Fruit fly (Drosophila melanogaster) whole organism, embryonic: ENCODE measurements around the gene CG15517.
A peak's percentile ranks its signal among the peaks of the same experiment; 100 is the strongest.

Source experiments
- Antp ChIP-seq: fragments of 200-800 bp; sonication (Bioruptor generic); optimal IDR thresholded peaks from 3 replicates; lab custom pipeline; 2016; ENCODE audit warnings: missing biosample characterization, missing genetic modification characterization
- CG10267 ChIP-seq: fragments of 200-800 bp; sonication (Bioruptor generic); optimal IDR thresholded peaks from 2 replicates; lab custom pipeline; 2018; ENCODE audit warnings: missing biosample characterization, mild to moderate bottlenecking, missing genetic modification characterization, moderate library complexity
- CG10431 ChIP-seq: fragments of 200-800 bp; sonication (Bioruptor generic); optimal IDR thresholded peaks from 3 replicates; lab custom pipeline; 2018; ENCODE audit warnings: missing biosample characterization, mild to moderate bottlenecking, missing genetic modification characterization
- CG10979 ChIP-seq: fragments of 200-800 bp; sonication (Bioruptor generic); optimal IDR thresholded peaks from 2 replicates; lab custom pipeline; 2018; ENCODE audit warnings: missing biosample characterization, mild to moderate bottlenecking, missing genetic modification characterization, moderate library complexity
- CG11560 ChIP-seq: fragments of 200-800 bp; sonication (Bioruptor generic); IDR thresholded peaks from 3 replicates; pipeline ENCODE4 v1.3.6; 2022; ENCODE audit warnings: missing biosample characterization, missing genetic modification characterization
- CG12236 ChIP-seq: fragments of 200-800 bp; sonication (Bioruptor generic); optimal IDR thresholded peaks from 2 replicates; lab custom pipeline; 2016; ENCODE audit warnings: missing biosample characterization, missing genetic modification characterization
- CG12744 ChIP-seq: fragments of 200-800 bp; sonication (Bioruptor generic); optimal IDR thresholded peaks from 2 replicates; lab custom pipeline; 2016; ENCODE audit warnings: missing biosample characterization, missing genetic modification characterization
- CG13287 ChIP-seq: fragments of 200-800 bp; sonication (Bioruptor generic); IDR thresholded peaks from 2 replicates; pipeline ENCODE4 v1.3.6; 2022; ENCODE audit warnings: missing biosample characterization, missing genetic modification characterization; ENCODE audit not compliant: partially characterized antibody
- CG16815 ChIP-seq: fragments of 200-800 bp; sonication (Bioruptor generic); optimal IDR thresholded peaks from 3 replicates; lab custom pipeline; 2017; ENCODE audit warnings: missing biosample characterization, mild to moderate bottlenecking, missing genetic modification characterization
- CG2116 ChIP-seq: fragments of 200-800 bp; sonication (Bioruptor generic); optimal IDR thresholded peaks from 3 replicates; lab custom pipeline; 2018; ENCODE audit warnings: missing biosample characterization, mild to moderate bottlenecking, missing genetic modification characterization
- CG2120 ChIP-seq: fragments of 200-800 bp; sonication (Bioruptor generic); optimal IDR thresholded peaks from 3 replicates; lab custom pipeline; 2016; ENCODE audit warnings: missing biosample characterization, missing genetic modification characterization
- CG5180 ChIP-seq: fragments of 200-800 bp; sonication (Bioruptor generic); optimal IDR thresholded peaks from 3 replicates; lab custom pipeline; 2017; ENCODE audit warnings: missing biosample characterization, missing genetic modification characterization, mild to moderate bottlenecking, moderate library complexity, missing genetic modification reagents
- CG5953 ChIP-seq: fragments of 200-800 bp; sonication (Bioruptor generic); IDR thresholded peaks from 2 replicates; pipeline ENCODE4 v1.3.6; 2022; ENCODE audit warnings: missing biosample characterization, missing genetic modification characterization
- CG8388 ChIP-seq: fragments of 200-800 bp; sonication (Bioruptor generic); optimal IDR thresholded peaks from 2 replicates; lab custom pipeline; 2019; ENCODE audit warnings: missing biosample characterization, mild to moderate bottlenecking, missing genetic modification characterization, moderate library complexity
- CG8478 ChIP-seq: fragments of >200 bp; optimal IDR thresholded peaks from 2 replicates; lab custom pipeline; 2018
- CG9876 ChIP-seq: fragments of 200-800 bp; sonication (Bioruptor generic); optimal IDR thresholded peaks from 2 replicates; lab custom pipeline; 2016; ENCODE audit warnings: missing biosample characterization, missing genetic modification characterization
- Dad ChIP-seq: fragments of 200-800 bp; sonication (Bioruptor generic); optimal IDR thresholded peaks from 3 replicates; lab custom pipeline; 2016; ENCODE audit warnings: missing biosample characterization, missing genetic modification characterization
- Elba2 ChIP-seq: fragments of 200-800 bp; sonication (Bioruptor generic); optimal IDR thresholded peaks from 3 replicates; lab custom pipeline; 2016; ENCODE audit warnings: missing biosample characterization, missing genetic modification characterization
- Fer1 ChIP-seq: fragments of 200-800 bp; sonication (Bioruptor generic); optimal IDR thresholded peaks from 2 replicates; lab custom pipeline; 2017; ENCODE audit warnings: missing biosample characterization, mild to moderate bottlenecking, missing genetic modification characterization
- H15 ChIP-seq: fragments of 200-800 bp; sonication (Bioruptor generic); IDR thresholded peaks from 3 replicates; pipeline ENCODE4 v1.3.6; 2022; ENCODE audit warnings: missing biosample characterization, missing genetic modification characterization
- H2.0 ChIP-seq: fragments of 200-800 bp; sonication (Bioruptor generic); IDR thresholded peaks from 2 replicates; pipeline ENCODE4 v1.3.6; 2022; ENCODE audit warnings: missing biosample characterization, missing genetic modification characterization
- Hr51 ChIP-seq, 2 experiments: fragments of 200-800 bp; sonication (Bioruptor generic); optimal IDR thresholded peaks; 2 replicates in 1 of 2; 3 replicates in 1 of 2; lab custom pipeline; 2016 to 2018; ENCODE audit warnings: missing biosample characterization in 2 of 2, missing genetic modification characterization in 2 of 2, mild to moderate bottlenecking in 1 of 2, moderate library complexity in 1 of 2
- Jarid2 ChIP-seq: fragments of 200-800 bp; sonication (Bioruptor generic); optimal IDR thresholded peaks from 3 replicates; lab custom pipeline; 2017; ENCODE audit warnings: mild to moderate bottlenecking, missing biosample characterization, missing genetic modification reagents, missing genetic modification characterization
- Lpt ChIP-seq: fragments of >200 bp; optimal IDR thresholded peaks from 2 replicates; lab custom pipeline; 2018; ENCODE audit warnings: missing biosample characterization, missing genetic modification characterization
- MESR4 ChIP-seq: fragments of 200-800 bp; sonication (Bioruptor generic); optimal IDR thresholded peaks from 2 replicates; lab custom pipeline; 2018; ENCODE audit warnings: missing biosample characterization, mild to moderate bottlenecking, missing genetic modification characterization, moderate library complexity
- Max ChIP-seq: fragments of 200-800 bp; sonication (Bioruptor generic); optimal IDR thresholded peaks from 2 replicates; lab custom pipeline; 2016; ENCODE audit warnings: missing biosample characterization, mild to moderate bottlenecking, missing genetic modification characterization
- Rx ChIP-seq: fragments of 200-800 bp; sonication (Bioruptor generic); IDR thresholded peaks from 2 replicates; pipeline ENCODE4 v1.3.6; 2022; ENCODE audit warnings: missing biosample characterization, missing genetic modification characterization
- Side ChIP-seq: fragments of 200-800 bp; sonication (Bioruptor generic); optimal IDR thresholded peaks from 2 replicates; lab custom pipeline; 2016; ENCODE audit warnings: missing biosample characterization, missing genetic modification characterization
- Taf1 ChIP-seq: fragments of 200-800 bp; sonication (Bioruptor generic); IDR thresholded peaks from 2 replicates; pipeline ENCODE4 v1.3.6; 2022; ENCODE audit warnings: missing biosample characterization, missing genetic modification characterization
- Trl ChIP-seq, 3 experiments: fragments of >200 bp in 2 of 3; fragments of 200-800 bp in 1 of 3; sonication (Bioruptor generic) in 1 of 3; optimal IDR thresholded peaks; 2 replicates in 1 of 3; 3 replicates in 2 of 3; lab custom pipeline; 2016 to 2017; ENCODE audit warnings: missing biosample characterization in 1 of 3, missing genetic modification characterization in 1 of 3
- Vsx1 ChIP-seq: fragments of 200-800 bp; sonication (Bioruptor generic); optimal IDR thresholded peaks from 2 replicates; lab custom pipeline; 2017; ENCODE audit warnings: missing biosample characterization, mild to moderate bottlenecking, missing genetic modification characterization, missing genetic modification reagents
- ara ChIP-seq: fragments of 200-800 bp; sonication (Bioruptor generic); IDR thresholded peaks from 2 replicates; pipeline ENCODE4 v1.3.6; 2022; ENCODE audit warnings: missing biosample characterization, missing genetic modification characterization
- bigmax ChIP-seq: fragments of 200-800 bp; sonication (Bioruptor generic); optimal IDR thresholded peaks from 2 replicates; lab custom pipeline; 2018; ENCODE audit warnings: missing biosample characterization, mild to moderate bottlenecking, missing genetic modification characterization
- dan ChIP-seq: fragments of 200-800 bp; sonication (Bioruptor generic); IDR thresholded peaks from 2 replicates; pipeline ENCODE4 v1.3.6; 2022; ENCODE audit warnings: missing biosample characterization, missing genetic modification characterization
- ems ChIP-seq: fragments of 200-800 bp; sonication (Bioruptor generic); optimal IDR thresholded peaks from 3 replicates; lab custom pipeline; 2016; ENCODE audit warnings: missing biosample characterization, missing genetic modification characterization
- esg ChIP-seq: fragments of 200-800 bp; sonication (Bioruptor generic); conservative IDR thresholded peaks from 2 replicates; pipeline ENCODE4 v1.3.6; 2022; ENCODE audit warnings: missing biosample characterization, missing genetic modification characterization
- fd3F ChIP-seq: fragments of 200-800 bp; sonication (Bioruptor generic); optimal IDR thresholded peaks from 2 replicates; lab custom pipeline; 2018; ENCODE audit warnings: missing biosample characterization, mild to moderate bottlenecking, missing genetic modification characterization, moderate library complexity
- gcm2 ChIP-seq: fragments of 200-800 bp; sonication (Bioruptor generic); optimal IDR thresholded peaks from 2 replicates; lab custom pipeline; 2016; ENCODE audit warnings: missing biosample characterization, missing genetic modification characterization
- kah ChIP-seq: fragments of 200-800 bp; sonication (Bioruptor generic); optimal IDR thresholded peaks from 2 replicates; lab custom pipeline; 2018; ENCODE audit warnings: missing biosample characterization, mild to moderate bottlenecking, missing genetic modification characterization
- lab ChIP-seq: fragments of 200-800 bp; sonication (Bioruptor generic); optimal IDR thresholded peaks from 3 replicates; lab custom pipeline; 2017; ENCODE audit warnings: missing biosample characterization, missing genetic modification characterization, mild to moderate bottlenecking, moderate library complexity, missing genetic modification reagents
- lov ChIP-seq, 2 experiments: fragments of 200-800 bp in 1 of 2; fragments of >200 bp in 1 of 2; sonication (Bioruptor generic) in 1 of 2; IDR thresholded peaks in 1 of 2; optimal IDR thresholded peaks in 1 of 2; 2 replicates in 1 of 2; 3 replicates in 1 of 2; pipeline versions ENCODE4 v1.3.6 to Lab custom; 2017 to 2022; ENCODE audit warnings: missing biosample characterization in 1 of 2, missing genetic modification characterization in 1 of 2
- nau ChIP-seq: fragments of 200-800 bp; sonication (Bioruptor generic); optimal IDR thresholded peaks from 3 replicates; lab custom pipeline; 2017; ENCODE audit warnings: missing biosample characterization, mild to moderate bottlenecking, missing genetic modification characterization, missing genetic modification reagents
- oc ChIP-seq: fragments of 200-800 bp; sonication (Bioruptor generic); optimal IDR thresholded peaks from 2 replicates; lab custom pipeline; 2018; ENCODE audit warnings: missing biosample characterization, mild to moderate bottlenecking, missing genetic modification characterization, moderate library complexity
- onecut ChIP-seq: fragments of 200-800 bp; sonication (Bioruptor generic); IDR thresholded peaks from 2 replicates; pipeline ENCODE4 v1.3.6; 2022; ENCODE audit warnings: missing biosample characterization, missing genetic modification characterization
- pb ChIP-seq: fragments of 200-800 bp; sonication (Bioruptor generic); optimal IDR thresholded peaks from 3 replicates; lab custom pipeline; 2016; ENCODE audit warnings: missing biosample characterization, missing genetic modification characterization
- ranshi ChIP-seq: fragments of 200-800 bp; sonication (Bioruptor generic); IDR thresholded peaks from 2 replicates; pipeline ENCODE4 v1.3.6; 2022; ENCODE audit warnings: missing biosample characterization, missing genetic modification characterization
- sens ChIP-seq: fragments of 200-800 bp; sonication (Bioruptor generic); peaks from one replicate; lab custom pipeline; 2016; ENCODE audit warnings: missing biosample characterization, missing genetic modification characterization
- ttk ChIP-seq: fragments of 200-800 bp; sonication (Bioruptor generic); IDR thresholded peaks from 2 replicates; pipeline ENCODE4 v2.1.2; 2022; ENCODE audit warnings: missing biosample characterization, missing genetic modification characterization
- tup ChIP-seq: fragments of 200-800 bp; sonication (Bioruptor generic); optimal IDR thresholded peaks from 2 replicates; lab custom pipeline; 2016; ENCODE audit warnings: missing biosample characterization, mild to moderate bottlenecking, missing genetic modification characterization, moderate library complexity
- twi ChIP-seq: fragments of 200-800 bp; optimal IDR thresholded peaks from 2 replicates; lab custom pipeline; 2019; ENCODE audit warnings: missing biosample characterization, mild to moderate bottlenecking, missing genetic modification characterization, moderate library complexity

CG15517 gene

DNA sequence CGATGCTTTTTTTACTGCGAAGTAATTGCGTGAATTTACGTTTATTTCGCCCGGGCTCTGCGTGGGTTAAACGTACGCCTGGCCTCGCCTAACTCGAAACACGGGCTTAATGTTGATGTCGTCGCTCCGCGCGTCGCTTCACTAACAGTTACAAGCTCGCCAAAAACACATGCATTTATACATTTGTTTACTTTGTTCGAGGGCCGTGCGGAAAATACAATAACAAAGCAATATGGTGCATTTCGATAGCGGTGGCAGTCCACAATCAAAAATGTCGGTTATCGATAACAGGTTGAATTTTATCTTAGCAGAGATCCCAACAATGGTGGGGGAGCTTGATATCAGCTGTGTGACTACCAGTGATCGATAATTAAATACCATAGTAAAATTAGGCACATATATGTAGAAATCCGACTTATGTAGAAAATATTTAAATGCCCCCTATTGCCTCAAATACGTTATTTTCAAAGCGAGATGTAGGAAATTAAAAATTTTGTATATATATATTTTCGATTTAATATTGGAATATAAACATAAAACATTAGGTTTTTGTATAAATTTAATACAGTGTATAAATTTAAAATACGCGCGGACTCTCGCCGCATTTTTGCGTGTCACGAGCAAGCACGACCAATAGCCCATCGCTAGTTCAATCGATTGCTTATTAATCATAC is 34.8 kb downstream of the CG15517 start, which contains the start of gene Zip99C (continued):
- peak; percentile 51 for TF ChIP-seq onecut (GFP tag; lab: Robert Waterston, UW)
- peak; percentile 64 for TF ChIP-seq CG10267 (tag; lab: Kevin White, UChicago)
- peak; percentile 11 for TF ChIP-seq Fer1 (GFP tag; lab: Kevin White, UChicago)
- TF ChIP-seq sens = peak; percentile 78
- peak; percentile 51; the same call in 1 of the 2 replicates for TF ChIP-seq ranshi
- TF ChIP-seq H2.0 = peak; percentile 36; the same call in 1 of the 2 replicates
- no peak for TF ChIP-seq Antp (GFP tag; lab: Kevin White, UChicago)
- no peak for TF ChIP-seq Jarid2 (GFP tag; lab: Kevin White, UChicago)
- peak; percentile 10 for TF ChIP-seq CG16815 (GFP tag; lab: Kevin White, UChicago)
- no peak for TF ChIP-seq nau (GFP tag; lab: Kevin White, UChicago)
- peak; percentile 59; the same call in 1 of the 3 replicates for TF ChIP-seq CG11560 (tag; lab: Robert Waterston, UW)
- TF ChIP-seq Max (GFP tag; lab: Kevin White, UChicago) = peak; percentile 55
- no peak for TF ChIP-seq Side
- TF ChIP-seq Dad = peak; percentile 2
- no peak for TF ChIP-seq Rx (GFP tag; lab: Robert Waterston, UW)
- no peak for TF ChIP-seq oc (tag; lab: Kevin White, UChicago)
- no peak for TF ChIP-seq CG12744 (GFP tag; lab: Kevin White, UChicago)
- no peak for TF ChIP-seq CG10979 (tag; lab: Kevin White, UChicago)
- no peak for TF ChIP-seq CG5180 (GFP tag; lab: Kevin White, UChicago)
- TF ChIP-seq lov (optimal IDR thresholded peaks at IDR 0.05; lab: Kevin White, UChicago) = no peak
- TF ChIP-seq lov (GFP tag; IDR thresholded peaks at IDR 0.05; lab: Robert Waterston, UW) = no peak
- TF ChIP-seq CG12236 = no peak
- TF ChIP-seq Taf1 (GFP tag; lab: Robert Waterston, UW) = no peak
- no peak for TF ChIP-seq kah
- TF ChIP-seq Hr51 (GFP tag; optimal IDR thresholded peaks at IDR 0.05; lab: Kevin White, UChicago) = no peak
- TF ChIP-seq ems = no peak
- no peak for TF ChIP-seq CG8388
- no peak for TF ChIP-seq bigmax (GFP tag; lab: Kevin White, UChicago)
- TF ChIP-seq CG9876 = no peak
- peak; percentile 9 for TF ChIP-seq tup (GFP tag; lab: Kevin White, UChicago)
- TF ChIP-seq H15 (GFP tag; lab: Robert Waterston, UW) = no peak
- no peak for TF ChIP-seq Trl (optimal IDR thresholded peaks at IDR 0.05; lab: Kevin White, UChicago)
- TF ChIP-seq Trl (GFP tag; optimal IDR thresholded peaks at IDR 0.05; lab: Kevin White, UChicago) = no peak
- TF ChIP-seq CG2120 = peak; percentile 66
- TF ChIP-seq CG8478 (lab: Kevin White, UChicago) = no peak
- TF ChIP-seq pb (GFP tag; lab: Kevin White, UChicago) = no peak
- TF ChIP-seq gcm2 (GFP tag; lab: Kevin White, UChicago) = no peak
- TF ChIP-seq Vsx1 (GFP tag; lab: Kevin White, UChicago) = peak; percentile 35
- TF ChIP-seq ttk = no peak
- peak; percentile 4 for TF ChIP-seq lab (GFP tag; lab: Kevin White, UChicago)
- TF ChIP-seq esg (GFP tag; lab: Robert Waterston, UW) = no peak
- no peak for TF ChIP-seq dan
- TF ChIP-seq CG13287 = peak; percentile 94
- peak; percentile 35 for TF ChIP-seq MESR4 (GFP tag; lab: Kevin White, UChicago)
- peak; percentile 16 for TF ChIP-seq twi (tag; lab: Kevin White, UChicago)
- TF ChIP-seq CG2116 (GFP tag; lab: Kevin White, UChicago) = peak; percentile 97
- TF ChIP-seq Elba2 = no peak
- TF ChIP-seq CG5953 (GFP tag; lab: Robert Waterston, UW) = no peak
- no peak for TF ChIP-seq CG10431
- TF ChIP-seq fd3F (GFP tag; lab: Kevin White, UChicago) = no peak
- TF ChIP-seq Lpt (GFP tag; lab: Kevin White, UChicago) = no peak
- TF ChIP-seq ara (GFP tag; lab: Robert Waterston, UW) = no peak
